Worm (Caenorhabditis elegans): Measurements from ENCODE around the gene R02F2.1.

Gene R02F2.1

ce11 chrIII:5554884-5555500 is 53.3 kb downstream of the R02F2.1 start, which contains the start of the genes nmad-1 and hach-1 (continued):
- TF ChIP-seq tbx-2 (tag; optimal IDR thresholded peaks at IDR 0.05) (peak; percentile 72), ztf-11 (tag; optimal IDR thresholded peaks at IDR 0.05) (peak in 1 of 2 experiments; percentile 76), snpc-4 (tag; optimal IDR thresholded peaks at IDR 0.05) (peak; percentile 75), zip-4 (GFP tag; optimal IDR thresholded peaks at IDR 0.05) (peak; percentile 58), Y116A8C.19 (tag; optimal IDR thresholded peaks at IDR 0.05; ENCODE audit: borderline replicate concordance) (no peak), mef-2 (tag; optimal IDR thresholded peaks at IDR 0.05) (no peak), dsc-1 (tag; optimal IDR thresholded peaks at IDR 0.05) (peak; percentile 90), C04F5.9 (tag; optimal IDR thresholded peaks at IDR 0.05) (peak; percentile 27), fos-1 (tag; optimal IDR thresholded peaks at IDR 0.05) (no peak), blmp-1 (tag; optimal IDR thresholded peaks at IDR 0.05) (peak; percentile 43), isw-1 (GFP tag; IDR thresholded peaks at IDR 0.05) (peak; percentile 53; the same call in 1 of the 2 replicates), nhr-237 (tag; optimal IDR thresholded peaks at IDR 0.05) (no peak), mep-1 (tag; optimal IDR thresholded peaks at IDR 0.05) (peak; percentile 75), pax-3 (tag; optimal IDR thresholded peaks at IDR 0.05) (no peak)

Data from whole organism, L1 larva.